Worm (Caenorhabditis elegans) whole organism, L4/young adult: Measurements from ENCODE around the gene nhr-221.

Experiments
- W03F9.2 ChIP-seq: fragments of 150-350 bp; optimal IDR thresholded peaks from 2 replicates; lab custom pipeline; 2014; ENCODE audit warnings: missing biosample characterization, missing genetic modification characterization
- dao-5 ChIP-seq: sonication (generic microtip); optimal IDR thresholded peaks from 2 replicates; lab custom pipeline; 2016; ENCODE audit warnings: missing genotype, missing genetic modification characterization, moderate library complexity, missing compliant biosample characterization
- him-1 ChIP-seq: sonication (generic microtip); optimal IDR thresholded peaks from 2 replicates; lab custom pipeline; 2016; ENCODE audit warnings: missing genotype, missing genetic modification reagents, missing genetic modification characterization, missing compliant biosample characterization

Gene nhr-221

DNA sequence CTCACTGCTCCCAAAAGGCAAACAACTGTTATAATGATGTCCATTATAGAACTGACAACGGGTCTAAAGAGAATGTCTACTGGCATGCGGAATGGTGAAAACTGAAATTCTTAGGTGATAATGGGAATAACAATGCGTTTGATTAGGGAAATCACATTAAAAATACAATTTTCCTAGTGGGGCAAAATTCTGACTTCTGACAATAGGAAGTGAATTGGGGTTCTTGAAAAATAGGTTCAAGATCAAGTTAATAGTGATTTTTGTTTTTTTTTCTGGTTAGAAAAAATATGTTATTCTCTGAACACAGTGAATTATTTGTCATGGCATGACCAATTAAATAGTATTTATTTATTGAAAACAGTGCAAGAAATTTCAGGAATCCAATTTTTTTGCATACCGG lies 48.3 kb downstream of the nhr-221 start, which contains the start of gene srbc-32:
TSS of gene srbc-32 (minus strand) at position 101 of the 400 bp plus-strand sequence.
- TF ChIP-seq W03F9.2 (tag; lab: Kevin White, UChicago) (no peak), dao-5 (tag; lab: Kevin White, UChicago) (no peak), him-1 (tag; lab: Kevin White, UChicago) (no peak)

- TF ChIP-seq dao-5 (tag; lab: Kevin White, UChicago) (no peak), W03F9.2 (tag; lab: Kevin White, UChicago) (no peak), him-1 (tag; lab: Kevin White, UChicago) (no peak)
Observed at ce11 chrV:3484702-3485101, 50.5 kb downstream of the nhr-221 start, which contains the start of gene srbc-33. Gene srbc-33, minus strand, starts transcription at chrV:3484802.
